Worm (Caenorhabditis elegans) whole organism, early embryonic: ENCODE data around the gene W04E12.3.

Source experiments
- aly-1 ChIP-seq: sonication (generic microtip); optimal IDR thresholded peaks from 2 replicates; lab custom pipeline; 2016; ENCODE audit warnings: missing genetic modification characterization, missing compliant biosample characterization
- ama-1 ChIP-seq: fragments of 150-350 bp; optimal IDR thresholded peaks from 2 replicates; lab custom pipeline; 2014
- ceh-13 ChIP-seq: fragments of 200-800 bp; sonication (Bioruptor generic); optimal IDR thresholded peaks from 2 replicates; lab custom pipeline; 2018; ENCODE audit warnings: mild to moderate bottlenecking, missing genetic modification characterization, missing compliant biosample characterization
- ets-7 ChIP-seq: sonication (generic microtip); optimal IDR thresholded peaks from 2 replicates; lab custom pipeline; 2016; ENCODE audit warnings: missing genotype, missing genetic modification characterization, missing compliant biosample characterization
- flt-1 ChIP-seq: fragments of 200-800 bp; sonication (Bioruptor generic); IDR thresholded peaks from 2 replicates; pipeline ENCODE4 v1.3.6; 2022; ENCODE audit warnings: missing genetic modification characterization, missing compliant biosample characterization
- pes-1 ChIP-seq: fragments of 200-800 bp; sonication (Bioruptor generic); IDR thresholded peaks from 2 replicates; pipeline ENCODE4 v1.3.6; 2022; ENCODE audit warnings: missing genetic modification reagents, missing genetic modification characterization, missing compliant biosample characterization
- scrt-1 ChIP-seq: fragments of 200-800 bp; sonication (Bioruptor generic); IDR thresholded peaks from 2 replicates; pipeline ENCODE4 v1.3.6; 2022; ENCODE audit warnings: missing genetic modification characterization, missing compliant biosample characterization
- tbx-11 ChIP-seq: fragments of 200-800 bp; sonication (Bioruptor generic); IDR thresholded peaks from 2 replicates; pipeline ENCODE4 v1.3.6; 2022; ENCODE audit warnings: missing genetic modification characterization, missing compliant biosample characterization
- tbx-37 ChIP-seq: fragments of 200-800 bp; sonication (Bioruptor generic); conservative IDR thresholded peaks from 2 replicates; pipeline ENCODE4 v1.3.6; 2022; ENCODE audit warnings: missing genetic modification reagents, missing genetic modification characterization, missing compliant biosample characterization
- tra-4 ChIP-seq: sonication (generic microtip); optimal IDR thresholded peaks from 2 replicates; lab custom pipeline; 2017; ENCODE audit warnings: missing genetic modification characterization, missing compliant biosample characterization

DNA sequence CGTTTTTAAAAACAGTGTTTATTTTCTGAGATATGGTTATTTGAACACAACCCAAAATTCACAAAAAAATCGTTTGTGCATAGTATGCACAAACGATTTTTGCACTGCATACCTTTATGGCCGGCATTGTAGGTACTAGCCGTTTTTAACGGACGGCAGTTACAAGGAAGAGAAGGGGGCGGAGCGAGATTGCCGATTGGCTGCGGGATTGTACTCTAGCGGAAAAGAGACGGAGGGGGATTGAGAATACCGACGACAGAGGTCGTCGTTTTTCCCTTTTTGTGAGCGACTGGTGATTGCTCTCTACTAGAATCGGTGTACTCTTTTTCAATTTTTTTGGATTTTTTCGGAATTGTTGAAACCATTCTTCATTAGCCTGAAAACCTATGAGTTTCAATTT, 26.0 kb downstream of the W04E12.3 start:
- TF ChIP-seq ama-1 (no peak), tbx-11 (GFP tag; lab: Robert Waterston, UW) (no peak), tbx-37 (GFP tag; lab: Robert Waterston, UW) (no peak), pes-1 (GFP tag; lab: Robert Waterston, UW) (no peak), aly-1 (no peak), flt-1 (GFP tag; lab: Robert Waterston, UW) (no peak), scrt-1 (no peak), ets-7 (tag; lab: Kevin White, UChicago) (no peak), ceh-13 (no peak), tra-4 (tag; lab: Kevin White, UChicago) (no peak)
